Fruit fly (Drosophila melanogaster): ENCODE data around the gene CG5958.

The CG5958 gene

dm6 chr2L:7436492-7437324, 3.4 kb upstream of the CG5958 start (continued):
- peak; percentile 46; the same call in 1 of the 3 replicates for TF ChIP-seq H15 (GFP tag; IDR thresholded peaks at IDR 0.05)
- peak; percentile 82 for TF ChIP-seq fd3F (GFP tag; optimal IDR thresholded peaks at IDR 0.05)
- TF ChIP-seq CG17802 (tag; optimal IDR thresholded peaks at IDR 0.05), result peak; percentile 36
- peak; percentile 49 for TF ChIP-seq HLH54F (GFP tag; optimal IDR thresholded peaks at IDR 0.05)
- TF ChIP-seq CG2116 (GFP tag; optimal IDR thresholded peaks at IDR 0.05), result peak; percentile 33
- TF ChIP-seq Vsx1 (GFP tag; optimal IDR thresholded peaks at IDR 0.05), result peak; percentile 91
- peak; percentile 39 for TF ChIP-seq Dip3 (GFP tag; optimal IDR thresholded peaks at IDR 0.05)
- TF ChIP-seq zf30C (GFP tag; optimal IDR thresholded peaks at IDR 0.05), result no peak
- TF ChIP-seq CG18599 (GFP tag; optimal IDR thresholded peaks at IDR 0.05), result peak; percentile 79
- no peak for TF ChIP-seq chinmo (GFP tag; IDR thresholded peaks at IDR 0.05; ENCODE audit: partially characterized antibody)
- TF ChIP-seq Scr (GFP tag; IDR thresholded peaks at IDR 0.05; ENCODE audit: partially characterized antibody), result no peak
- no peak for TF ChIP-seq ssp (GFP tag; IDR thresholded peaks at IDR 0.05)
- no peak for TF ChIP-seq inv (GFP tag; IDR thresholded peaks at IDR 0.05; ENCODE audit: partially characterized antibody)
- TF ChIP-seq Mrtf (GFP tag; IDR thresholded peaks at IDR 0.05), result peak; percentile 74; the same call in 2 of the 3 replicates
- TF ChIP-seq CG4820 (GFP tag; optimal IDR thresholded peaks at IDR 0.05), result peak; percentile 40
- peak; percentile 19; the same call in 1 of the 2 replicates for TF ChIP-seq ham (GFP tag; IDR thresholded peaks at IDR 0.05)
- TF ChIP-seq Six4 (GFP tag; optimal IDR thresholded peaks at IDR 0.05), result peak; percentile 45
- TF ChIP-seq HHEX (GFP tag; optimal IDR thresholded peaks at IDR 0.05), result peak; percentile 71
- no peak for TF ChIP-seq vnd (GFP tag; IDR thresholded peaks at IDR 0.05; ENCODE audit: partially characterized antibody)
- peak; percentile 53 for TF ChIP-seq Jarid2 (GFP tag; optimal IDR thresholded peaks at IDR 0.05)
- no peak for TF ChIP-seq HLHmδ (GFP tag; optimal IDR thresholded peaks at IDR 0.05)
- TF ChIP-seq Pdp1 (GFP tag; optimal IDR thresholded peaks at IDR 0.05), result peak; percentile 53 to 67
- peak; percentile 86 for TF ChIP-seq B-H2 (GFP tag; optimal IDR thresholded peaks at IDR 0.05)
- TF ChIP-seq gem (tag; optimal IDR thresholded peaks at IDR 0.05), result peak; percentile 67
- TF ChIP-seq Dfd (GFP tag; optimal IDR thresholded peaks at IDR 0.05), result no peak
- no peak for TF ChIP-seq CG12299 (tag; optimal IDR thresholded peaks at IDR 0.05)
- no peak for TF ChIP-seq CG8359 (GFP tag; optimal IDR thresholded peaks at IDR 0.05; ENCODE audit: borderline replicate concordance)
- TF ChIP-seq slou (GFP tag; optimal IDR thresholded peaks at IDR 0.05), result peak; percentile 72
- TF ChIP-seq CG7556 (GFP tag; optimal IDR thresholded peaks at IDR 0.05), result peak; percentile 56
- peak; percentile 68 for TF ChIP-seq p53 (GFP tag; optimal IDR thresholded peaks at IDR 0.05)
- peak; percentile 57 for TF ChIP-seq ewg (GFP tag; optimal IDR thresholded peaks at IDR 0.05)
- TF ChIP-seq Lpt (GFP tag; optimal IDR thresholded peaks at IDR 0.05), result no peak
- peak; percentile 39 for TF ChIP-seq CG11723 (GFP tag; optimal IDR thresholded peaks at IDR 0.05)
- no peak; the same call in 2 of the 3 replicates for TF ChIP-seq CG7357 (GFP tag; IDR thresholded peaks at IDR 0.05)
- peak; percentile 34; the same call in 1 of the 2 replicates for TF ChIP-seq aop (GFP tag; IDR thresholded peaks at IDR 0.05)
- TF ChIP-seq CG12744 (GFP tag; optimal IDR thresholded peaks at IDR 0.05), result peak; percentile 71
- TF ChIP-seq CG5245 (GFP tag; optimal IDR thresholded peaks at IDR 0.05), result peak; percentile 33
- TF ChIP-seq CG17829 (tag; optimal IDR thresholded peaks at IDR 0.05), result no peak
- no peak for TF ChIP-seq twi (tag; optimal IDR thresholded peaks at IDR 0.05)
- peak; percentile 77 for TF ChIP-seq CG14441 (GFP tag; IDR thresholded peaks at IDR 0.05)
- TF ChIP-seq CG11695 (GFP tag; IDR thresholded peaks at IDR 0.05), result peak; percentile 70; the same call in 2 of the 3 replicates
- TF ChIP-seq mirr (GFP tag; optimal IDR thresholded peaks at IDR 0.05), result peak; percentile 94
- peak; percentile 56 for TF ChIP-seq Antp (GFP tag; optimal IDR thresholded peaks at IDR 0.05)
- TF ChIP-seq CG31224 (GFP tag; IDR thresholded peaks at IDR 0.05), result peak; percentile 48; the same call in 1 of the 2 replicates
- TF ChIP-seq Awh (GFP tag; IDR thresholded peaks at IDR 0.05), result peak; percentile 92
- TF ChIP-seq CG14014 (GFP tag; IDR thresholded peaks at IDR 0.05), result peak; percentile 91; the same call in 1 of the 2 replicates
- no peak for TF ChIP-seq pros (GFP tag; optimal IDR thresholded peaks at IDR 0.05)
- TF ChIP-seq Atf6 (GFP tag; IDR thresholded peaks at IDR 0.05), result peak; percentile 89
